Fruit fly (Drosophila melanogaster): Measurements from ENCODE around the gene COX5B.

dm6 chr2L:6547978-6548377 is 9.6 kb upstream of the COX5B start:
- TF ChIP-seq usp (GFP tag; optimal IDR thresholded peaks at IDR 0.05): no peak
- TF ChIP-seq EcR (GFP tag; optimal IDR thresholded peaks at IDR 0.05): no peak
